Worm (Caenorhabditis elegans): ENCODE results near the gene E02H4.2.

ce11 chrX:14307667-14308066 lies 26.2 kb upstream of the E02H4.2 start, which contains the start of gene gphr-2:
- no peak for TF ChIP-seq mdl-1 (tag; optimal IDR thresholded peaks at IDR 0.05)
- no peak for TF ChIP-seq lin-13 (GFP tag; optimal IDR thresholded peaks at IDR 0.05)
- no peak for TF ChIP-seq nhr-237 (tag; optimal IDR thresholded peaks at IDR 0.05)
- no peak for TF ChIP-seq F13H6.1 (tag; optimal IDR thresholded peaks at IDR 0.05)
- TF ChIP-seq elt-3 (tag; optimal IDR thresholded peaks at IDR 0.05): no peak
- TF ChIP-seq mab-5 (tag; optimal IDR thresholded peaks at IDR 0.05): no peak
